Worm (Caenorhabditis elegans): Measurements from ENCODE around the gene fbxa-210.

Gene fbxa-210

ce11 chrV:18123639-18124038 is 1.5 kb upstream of the fbxa-210 start, which contains the start of gene fbxa-107:
fbxa-107 (plus strand) TSS chrV:18123939.
- TF ChIP-seq ama-1 (optimal IDR thresholded peaks at IDR 0.05) = no peak
- TF ChIP-seq unc-62 (GFP tag; optimal IDR thresholded peaks at IDR 0.05) = no peak
- TF ChIP-seq hmg-11 (tag; optimal IDR thresholded peaks at IDR 0.05) = no peak
- TF ChIP-seq egl-27 (tag; optimal IDR thresholded peaks at IDR 0.05) = no peak
- no peak for TF ChIP-seq lin-15B (tag; optimal IDR thresholded peaks at IDR 0.05)
- TF ChIP-seq pha-4 (tag; optimal IDR thresholded peaks at IDR 0.05) = no peak
- no peak for TF ChIP-seq pqm-1 (tag; optimal IDR thresholded peaks at IDR 0.05)
- no peak for TF ChIP-seq lin-39 (tag; optimal IDR thresholded peaks at IDR 0.05)
- TF ChIP-seq zag-1 (tag; optimal IDR thresholded peaks at IDR 0.05) = no peak
- TF ChIP-seq nhr-12 (tag; optimal IDR thresholded peaks at IDR 0.05) = no peak
- TF ChIP-seq mml-1 (tag; optimal IDR thresholded peaks at IDR 0.05) = no peak
- no peak for TF ChIP-seq ztf-11 (tag; optimal IDR thresholded peaks at IDR 0.05)
- TF ChIP-seq lsy-12 (tag; optimal IDR thresholded peaks at IDR 0.05) = no peak
- no peak for TF ChIP-seq nhr-11 (tag; optimal IDR thresholded peaks at IDR 0.05)
- no peak for TF ChIP-seq ceh-28 (tag; optimal IDR thresholded peaks at IDR 0.05)
- no peak for TF ChIP-seq nhr-237 (tag; optimal IDR thresholded peaks at IDR 0.05)
- no peak for TF ChIP-seq R02D3.7 (tag; optimal IDR thresholded peaks at IDR 0.05)
- TF ChIP-seq fkh-10 (GFP tag; optimal IDR thresholded peaks at IDR 0.05) = no peak

- TF ChIP-seq unc-62 (GFP tag; optimal IDR thresholded peaks at IDR 0.05) = no peak
- no peak for TF ChIP-seq snpc-4 (tag; optimal IDR thresholded peaks at IDR 0.05)
- TF ChIP-seq nhr-12 (tag; optimal IDR thresholded peaks at IDR 0.05) = no peak
- no peak for TF ChIP-seq fos-1 (tag; optimal IDR thresholded peaks at IDR 0.05)
- no peak for TF ChIP-seq pha-4 (tag; optimal IDR thresholded peaks at IDR 0.05)
- TF ChIP-seq lin-39 (tag; optimal IDR thresholded peaks at IDR 0.05) = no peak
- no peak for TF ChIP-seq sea-2 (GFP tag; optimal IDR thresholded peaks at IDR 0.05)
- TF ChIP-seq nhr-67 (tag; optimal IDR thresholded peaks at IDR 0.05) = no peak
- TF ChIP-seq elt-2 (tag; optimal IDR thresholded peaks at IDR 0.05) = no peak
- TF ChIP-seq ceh-82 (tag; optimal IDR thresholded peaks at IDR 0.05) = no peak
- no peak for TF ChIP-seq nhr-23 (tag; optimal IDR thresholded peaks at IDR 0.05)
- TF ChIP-seq hmg-11 (tag; optimal IDR thresholded peaks at IDR 0.05) = no peak
- TF ChIP-seq nhr-28 (tag; optimal IDR thresholded peaks at IDR 0.05) = no peak
- no peak for TF ChIP-seq nfya-1 (tag; optimal IDR thresholded peaks at IDR 0.05; ENCODE audit: insufficient read depth)
- TF ChIP-seq fkh-2 (tag; optimal IDR thresholded peaks at IDR 0.05) = no peak
- TF ChIP-seq lsy-12 (tag; optimal IDR thresholded peaks at IDR 0.05) = no peak
- no peak for TF ChIP-seq jun-1 (tag; optimal IDR thresholded peaks at IDR 0.05)
- no peak for TF ChIP-seq mdl-1 (tag; optimal IDR thresholded peaks at IDR 0.05)
- no peak for TF ChIP-seq nhr-77 (tag; optimal IDR thresholded peaks at IDR 0.05)
- TF ChIP-seq elt-1 (tag; optimal IDR thresholded peaks at IDR 0.05) = no peak
These were observed 2.0 kb downstream of the fbxa-210 start, which contains the start of gene fbxa-211 for ce11 chrV:18127192-18127591. fbxa-211 (plus strand) TSS chrV:18127519.

- TF ChIP-seq nhr-28 (tag; optimal IDR thresholded peaks at IDR 0.05) = no peak
- no peak for TF ChIP-seq daf-12 (tag; optimal IDR thresholded peaks at IDR 0.05)
These were observed 3.4 kb downstream of the fbxa-210 start for ce11 chrV:18128545-18128944.

ce11 chrV:18129663-18130272 is 4.6 kb downstream of the fbxa-210 start:
- TF ChIP-seq ceh-28 (tag; optimal IDR thresholded peaks at IDR 0.05) = peak; percentile 82

- TF ChIP-seq ZK546.5 (tag; optimal IDR thresholded peaks at IDR 0.05) = no peak
- peak; percentile 6 for TF ChIP-seq ceh-28 (tag; optimal IDR thresholded peaks at IDR 0.05)
These were observed 5.9 kb downstream of the fbxa-210 start, which contains the start of gene Y37H2A.12 for ce11 chrV:18131049-18131448. Y37H2A.12 (minus strand) TSS chrV:18131129.

- TF ChIP-seq ztf-11 (tag; optimal IDR thresholded peaks at IDR 0.05) (no peak), mml-1 (tag; optimal IDR thresholded peaks at IDR 0.05) (no peak), tbx-2 (tag; optimal IDR thresholded peaks at IDR 0.05) (no peak), ztf-4 (tag; optimal IDR thresholded peaks at IDR 0.05) (no peak), lsy-12 (tag; optimal IDR thresholded peaks at IDR 0.05) (no peak), lin-39 (tag; optimal IDR thresholded peaks at IDR 0.05) (no peak), hmg-11 (tag; optimal IDR thresholded peaks at IDR 0.05) (no peak), elt-2 (tag; optimal IDR thresholded peaks at IDR 0.05) (no peak), nhr-12 (tag; optimal IDR thresholded peaks at IDR 0.05) (no peak), daf-12 (tag; optimal IDR thresholded peaks at IDR 0.05) (no peak), nhr-43 (tag; optimal IDR thresholded peaks at IDR 0.05; ENCODE audit: poor library complexity, severe bottlenecking) (no peak), elt-1 (tag; optimal IDR thresholded peaks at IDR 0.05) (no peak), unc-39 (tag; optimal IDR thresholded peaks at IDR 0.05) (no peak), jun-1 (tag; optimal IDR thresholded peaks at IDR 0.05) (no peak), aly-2 (tag; optimal IDR thresholded peaks at IDR 0.05) (no peak), nfya-1 (tag; optimal IDR thresholded peaks at IDR 0.05; ENCODE audit: insufficient read depth) (no peak)
These were observed 8.0 kb downstream of the fbxa-210 start, which contains the start of gene Y37H2A.18 for ce11 chrV:18133177-18133576. Y37H2A.18 (minus strand) TSS chrV:18133277.

Measured in whole organism, L3 larva.